Worm (Caenorhabditis elegans): ENCODE data around the gene hpo-26.

DNA sequence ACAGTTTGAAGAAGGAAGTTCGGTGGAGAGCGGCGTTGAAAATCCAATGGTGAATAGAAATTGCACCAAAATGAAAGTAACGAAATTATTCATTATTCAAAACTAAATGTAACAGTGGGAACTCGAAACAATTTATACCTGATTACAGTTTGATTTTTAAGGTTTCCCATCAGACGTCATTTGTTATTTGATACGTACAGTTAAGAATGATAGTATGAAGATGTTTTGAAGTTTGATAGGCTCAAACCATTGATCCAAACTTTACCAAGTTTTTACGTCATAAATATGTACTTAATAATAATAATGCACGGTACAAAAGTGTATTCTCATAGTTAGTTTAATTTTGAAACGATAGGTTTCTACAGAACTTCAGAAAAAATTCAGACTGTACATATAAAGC lies 25.2 kb upstream of the hpo-26 start, which contains the start of gene spp-20:
- TF ChIP-seq flt-1 (GFP tag; IDR thresholded peaks at IDR 0.05), result no peak
- TF ChIP-seq ztf-23 (GFP tag; IDR thresholded peaks at IDR 0.05), result no peak
- no peak for TF ChIP-seq med-1 (GFP tag; optimal IDR thresholded peaks at IDR 0.05; ENCODE audit: insufficient read depth)
- no peak for TF ChIP-seq tab-1 (GFP tag; IDR thresholded peaks at IDR 0.05)
- TF ChIP-seq ref-1 (GFP tag; conservative IDR thresholded peaks at IDR 0.05), result no peak
- TF ChIP-seq ztf-29 (GFP tag; IDR thresholded peaks at IDR 0.05), result no peak

All from whole organism, midembryonic.